Worm (Caenorhabditis elegans): ENCODE data around the gene F38A1.15.

Gene F38A1.15

DNA sequence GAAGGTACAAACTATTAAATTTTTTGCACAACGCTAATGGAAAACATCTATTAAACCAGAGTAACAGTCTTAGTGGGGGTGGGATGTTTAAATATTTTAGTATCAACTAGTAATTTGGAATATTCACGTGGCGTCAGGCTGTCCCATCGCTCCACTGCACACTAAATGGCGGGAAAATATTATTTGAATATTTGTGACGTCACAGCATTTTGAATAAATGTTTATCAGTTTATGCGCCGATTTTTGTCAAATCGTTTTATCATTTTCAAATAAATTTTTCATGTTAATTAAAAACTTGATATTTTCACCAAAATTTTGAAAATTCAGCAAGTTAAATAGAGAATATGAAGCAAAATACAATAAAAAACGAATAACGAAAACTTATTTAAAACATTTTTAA lies at the start of gene F38A1.15:
Gene F38A1.15, minus strand, starts transcription at position 101 of the 400 bp plus-strand sequence.
- no peak for TF ChIP-seq sem-4 (tag; optimal IDR thresholded peaks at IDR 0.05)
- no peak for TF ChIP-seq skn-1 (tag; optimal IDR thresholded peaks at IDR 0.05)
- TF ChIP-seq nhr-10 (tag; optimal IDR thresholded peaks at IDR 0.05), result no peak
- no peak for TF ChIP-seq mab-5 (tag; optimal IDR thresholded peaks at IDR 0.05)

DNA sequence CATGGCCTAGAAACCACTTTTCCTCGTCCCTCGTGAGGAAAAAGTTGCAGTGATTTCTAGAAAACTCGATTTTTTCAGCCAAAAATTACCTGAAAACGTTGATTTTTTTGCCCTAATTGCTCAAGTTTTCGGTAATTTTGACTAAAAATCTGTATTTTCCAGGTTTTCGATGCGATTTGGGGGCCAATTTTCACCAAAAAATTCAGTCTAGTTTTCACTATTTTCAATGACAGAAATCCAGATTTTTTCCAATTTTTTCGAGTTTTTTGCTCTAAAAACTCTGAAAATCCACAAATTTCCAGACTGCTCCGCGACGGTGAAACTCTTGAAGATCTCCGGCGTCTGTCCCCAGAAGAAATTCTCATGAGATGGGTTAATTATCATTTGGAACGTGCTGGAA lies 46.1 kb upstream of the F38A1.15 start, which contains the start of gene plst-1:
Gene plst-1, plus strand, starts transcription at position 301 of the 400 bp plus-strand sequence.
- TF ChIP-seq nhr-25 (tag; optimal IDR thresholded peaks at IDR 0.05) (no peak), Y55F3AM.14 (GFP tag; optimal IDR thresholded peaks at IDR 0.05) (no peak), fos-1 (tag; optimal IDR thresholded peaks at IDR 0.05) (no peak), lin-11 (tag; optimal IDR thresholded peaks at IDR 0.05) (no peak), zag-1 (tag; optimal IDR thresholded peaks at IDR 0.05) (no peak), lsy-2 (tag; optimal IDR thresholded peaks at IDR 0.05) (no peak), aly-2 (tag; optimal IDR thresholded peaks at IDR 0.05) (no peak), ztf-4 (tag; optimal IDR thresholded peaks at IDR 0.05) (no peak), elt-1 (tag; optimal IDR thresholded peaks at IDR 0.05) (no peak), gmeb-1 (tag; optimal IDR thresholded peaks at IDR 0.05) (no peak), nhr-12 (tag; optimal IDR thresholded peaks at IDR 0.05) (no peak)

DNA sequence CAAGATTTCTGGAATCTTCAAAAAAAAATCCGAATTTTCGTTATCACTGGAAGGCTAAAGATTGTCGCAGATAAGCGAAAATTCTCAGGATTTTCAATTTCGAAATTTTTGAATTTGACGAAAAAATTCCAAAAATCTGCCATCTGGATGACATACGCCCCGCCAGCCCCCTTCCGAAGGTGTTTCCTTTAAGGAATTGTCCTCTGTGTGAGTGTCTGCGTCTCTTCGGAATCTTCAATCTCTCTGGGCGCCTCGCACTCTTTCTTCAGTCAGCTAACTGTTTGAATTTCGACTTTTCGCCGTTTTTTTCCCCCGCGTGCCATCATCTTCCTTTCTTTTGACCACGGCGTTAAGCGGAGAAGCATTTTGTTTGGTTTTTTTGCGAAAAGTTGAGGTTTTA lies 43.4 kb upstream of the F38A1.15 start:
- TF ChIP-seq nhr-23 (tag; optimal IDR thresholded peaks at IDR 0.05) (no peak), peb-1 (tag; optimal IDR thresholded peaks at IDR 0.05) (no peak), mab-5 (tag; optimal IDR thresholded peaks at IDR 0.05) (no peak), sma-9 (GFP tag; optimal IDR thresholded peaks at IDR 0.05) (no peak), sma-9 (tag; optimal IDR thresholded peaks at IDR 0.05) (no peak), alr-1 (tag; optimal IDR thresholded peaks at IDR 0.05) (no peak), nhr-77 (tag; optimal IDR thresholded peaks at IDR 0.05) (no peak), fos-1 (tag; optimal IDR thresholded peaks at IDR 0.05) (no peak), nhr-21 (tag; optimal IDR thresholded peaks at IDR 0.05) (no peak), nhr-25 (tag; optimal IDR thresholded peaks at IDR 0.05) (no peak), ceh-16 (tag; optimal IDR thresholded peaks at IDR 0.05) (no peak), unc-55 (GFP tag; optimal IDR thresholded peaks at IDR 0.05) (no peak), Y55F3AM.14 (GFP tag; optimal IDR thresholded peaks at IDR 0.05) (no peak), crh-2 (tag; optimal IDR thresholded peaks at IDR 0.05) (no peak), zag-1 (tag; optimal IDR thresholded peaks at IDR 0.05) (no peak)

DNA sequence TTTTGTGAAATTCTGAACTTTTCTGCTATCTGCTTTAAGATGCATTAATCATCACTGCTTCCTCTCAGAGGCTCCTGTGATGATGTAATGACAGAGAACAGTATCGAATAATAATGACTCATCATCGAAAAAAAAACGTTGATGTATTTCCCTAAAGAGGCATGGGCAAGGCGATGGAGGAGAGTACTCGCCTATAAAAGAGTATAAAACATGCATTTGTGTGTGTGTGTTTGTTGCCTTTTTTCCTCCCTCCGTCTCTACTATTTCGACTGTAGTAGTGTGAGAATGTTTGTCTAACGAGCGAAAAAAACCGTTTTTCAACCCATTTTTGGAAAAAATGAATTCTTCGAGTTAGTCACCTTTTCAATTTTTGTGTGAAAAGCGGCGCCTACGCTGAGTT lies 41.7 kb upstream of the F38A1.15 start:
- no peak for TF ChIP-seq ztf-11 (tag; optimal IDR thresholded peaks at IDR 0.05)
- TF ChIP-seq egl-27 (tag; optimal IDR thresholded peaks at IDR 0.05), result no peak
- no peak for TF ChIP-seq unc-55 (GFP tag; optimal IDR thresholded peaks at IDR 0.05)
- peak; percentile 74 for TF ChIP-seq fos-1 (tag; optimal IDR thresholded peaks at IDR 0.05)

DNA sequence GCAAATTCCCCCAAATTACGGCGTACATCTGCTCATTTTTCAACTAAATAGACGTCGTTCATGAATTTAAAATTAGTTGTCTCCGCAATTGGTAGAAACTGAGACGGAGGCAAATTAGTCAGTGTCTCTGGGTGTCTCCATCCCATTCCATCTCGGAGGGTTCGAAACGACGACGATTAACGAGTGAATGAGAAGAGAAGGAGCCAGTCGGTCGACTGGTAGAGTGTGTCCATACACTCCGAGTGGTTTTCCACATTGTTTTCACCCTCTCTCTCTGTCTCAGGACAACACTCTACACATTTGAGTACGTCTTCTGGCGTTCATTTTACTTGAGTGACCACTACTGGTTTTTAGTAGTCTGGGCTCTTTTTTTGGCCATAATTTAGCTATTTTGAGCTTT lies 35.8 kb upstream of the F38A1.15 start:
- no peak for TF ChIP-seq nhr-21 (tag; optimal IDR thresholded peaks at IDR 0.05)
- TF ChIP-seq unc-55 (GFP tag; optimal IDR thresholded peaks at IDR 0.05), result peak; percentile 44
- no peak for TF ChIP-seq lin-11 (tag; optimal IDR thresholded peaks at IDR 0.05)
- TF ChIP-seq nhr-129 (tag; optimal IDR thresholded peaks at IDR 0.05), result peak; percentile 10

DNA sequence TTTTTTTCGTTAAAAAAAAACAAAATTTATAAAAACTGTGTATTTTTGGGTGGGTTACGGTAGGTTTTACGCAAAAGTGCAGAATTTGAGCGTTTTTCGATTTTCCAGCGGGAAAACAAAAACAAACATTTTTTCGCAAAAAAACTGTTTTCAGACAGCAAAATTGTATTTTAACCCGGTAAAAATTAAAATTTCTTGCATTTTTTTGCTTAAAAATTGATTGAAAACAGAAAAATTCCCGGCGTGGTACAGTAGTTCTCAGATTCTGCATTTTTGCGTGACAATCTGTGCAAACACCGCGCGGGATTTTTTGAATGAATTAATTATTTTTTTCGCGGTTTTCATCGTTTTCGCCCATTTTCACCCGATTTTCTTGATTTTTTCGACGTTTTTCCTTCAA lies 33.9 kb upstream of the F38A1.15 start:
- no peak for TF ChIP-seq nhr-237 (tag; optimal IDR thresholded peaks at IDR 0.05)
- no peak for TF ChIP-seq ztf-11 (tag; optimal IDR thresholded peaks at IDR 0.05)
- TF ChIP-seq ztf-1 (GFP tag; conservative IDR thresholded peaks at IDR 0.05), result no peak
- TF ChIP-seq nhr-21 (tag; optimal IDR thresholded peaks at IDR 0.05), result no peak
- no peak for TF ChIP-seq ZK546.5 (tag; optimal IDR thresholded peaks at IDR 0.05)
- TF ChIP-seq nhr-11 (tag; optimal IDR thresholded peaks at IDR 0.05), result no peak
- no peak for TF ChIP-seq Y55F3AM.14 (GFP tag; optimal IDR thresholded peaks at IDR 0.05)
- no peak for TF ChIP-seq lin-13 (GFP tag; optimal IDR thresholded peaks at IDR 0.05)
- no peak for TF ChIP-seq nhr-77 (tag; optimal IDR thresholded peaks at IDR 0.05)
- no peak for TF ChIP-seq mbf-1 (tag; optimal IDR thresholded peaks at IDR 0.05)
- no peak for TF ChIP-seq lin-39 (tag; optimal IDR thresholded peaks at IDR 0.05)
- TF ChIP-seq sma-3 (GFP tag; optimal IDR thresholded peaks at IDR 0.05), result no peak
- no peak for TF ChIP-seq dmd-4 (tag; optimal IDR thresholded peaks at IDR 0.05)
- TF ChIP-seq egl-27 (tag; optimal IDR thresholded peaks at IDR 0.05), result no peak
- no peak for TF ChIP-seq elt-3 (tag; optimal IDR thresholded peaks at IDR 0.05)
